Fruit fly (Drosophila melanogaster): Measurements from ENCODE around the gene SLIRP1.

SLIRP1 gene

dm6 chrX:21281039-21281911 is 37.8 kb downstream of the SLIRP1 start, which contains the start of gene Mnr (continued):
- no peak for TF ChIP-seq Hr78 (GFP tag; optimal IDR thresholded peaks at IDR 0.05)
- no peak for TF ChIP-seq Atf6 (GFP tag; IDR thresholded peaks at IDR 0.05)
- no peak for TF ChIP-seq tin (GFP tag; optimal IDR thresholded peaks at IDR 0.05)
- no peak for TF ChIP-seq salm (tag; optimal IDR thresholded peaks at IDR 0.05)
- TF ChIP-seq D (optimal IDR thresholded peaks at IDR 0.05): no peak
- no peak for TF ChIP-seq D (GFP tag; optimal IDR thresholded peaks at IDR 0.05)
- no peak for TF ChIP-seq CG12299 (tag; optimal IDR thresholded peaks at IDR 0.05)
- peak; percentile 66; the same call in 2 of the 3 replicates for TF ChIP-seq ci (GFP tag; IDR thresholded peaks at IDR 0.05)
- no peak for TF ChIP-seq dimm (GFP tag; IDR thresholded peaks at IDR 0.05)
- TF ChIP-seq Ssrp (tag; optimal IDR thresholded peaks at IDR 0.05): no peak
- no peak for TF ChIP-seq toy (GFP tag; IDR thresholded peaks at IDR 0.05)
- peak; percentile 11 for TF ChIP-seq Max (GFP tag; optimal IDR thresholded peaks at IDR 0.05)
- TF ChIP-seq rib (GFP tag; IDR thresholded peaks at IDR 0.05): peak; percentile 73
- 0 out of 2 replicates have a peak, but pooled peaks have one; percentile 24 for TF ChIP-seq ato (GFP tag; IDR thresholded peaks at IDR 0.05; ENCODE audit: partially characterized antibody)
- no peak for TF ChIP-seq Sox102F (GFP tag; optimal IDR thresholded peaks at IDR 0.05)
- TF ChIP-seq CG9215 (GFP tag; IDR thresholded peaks at IDR 0.05): no peak; the same call in 1 of the 2 replicates
- TF ChIP-seq pho (GFP tag; optimal IDR thresholded peaks at IDR 0.05): no peak
- TF ChIP-seq CG12155 (GFP tag; optimal IDR thresholded peaks at IDR 0.05): no peak
- peak; percentile 54; the same call in 1 of the 2 replicates for TF ChIP-seq bbx (GFP tag; IDR thresholded peaks at IDR 0.05; ENCODE audit: partially characterized antibody)
- TF ChIP-seq Rfx (GFP tag; IDR thresholded peaks at IDR 0.05): 0 out of 2 replicates have a peak, but pooled peaks have one; percentile 20
- no peak for TF ChIP-seq Meics (GFP tag; optimal IDR thresholded peaks at IDR 0.05)
- peak; percentile 2 for TF ChIP-seq az2 (GFP tag; optimal IDR thresholded peaks at IDR 0.05)
- TF ChIP-seq inv (GFP tag; IDR thresholded peaks at IDR 0.05; ENCODE audit: partially characterized antibody): no peak
- no peak; the same call in 1 of the 2 replicates for TF ChIP-seq amos (GFP tag; IDR thresholded peaks at IDR 0.05; ENCODE audit: partially characterized antibody)
- no peak; the same call in 1 of the 2 replicates for TF ChIP-seq chm (GFP tag; IDR thresholded peaks at IDR 0.05)
- TF ChIP-seq fru (optimal IDR thresholded peaks at IDR 0.05): no peak
- no peak for TF ChIP-seq Bteb2 (GFP tag; optimal IDR thresholded peaks at IDR 0.05)
- peak; percentile 75 for TF ChIP-seq Med (GFP tag)
- peak; percentile 36; the same call in 1 of the 2 replicates for TF ChIP-seq seq (GFP tag; IDR thresholded peaks at IDR 0.05)
- no peak for TF ChIP-seq gce (GFP tag; IDR thresholded peaks at IDR 0.05)
- peak; percentile 82 for TF ChIP-seq sens (GFP tag)
- no peak for TF ChIP-seq Hsf (GFP tag; optimal IDR thresholded peaks at IDR 0.05)
- TF ChIP-seq klu (GFP tag; IDR thresholded peaks at IDR 0.05): no peak
- TF ChIP-seq CG17568 (GFP tag; optimal IDR thresholded peaks at IDR 0.05): no peak
- TF ChIP-seq CG16863 (GFP tag; optimal IDR thresholded peaks at IDR 0.05): no peak
- TF ChIP-seq CG10147 (GFP tag; optimal IDR thresholded peaks at IDR 0.05): no peak
- TF ChIP-seq Gug (GFP tag; IDR thresholded peaks at IDR 0.05): no peak
- no peak for TF ChIP-seq Ada2b (GFP tag; IDR thresholded peaks at IDR 0.05)
- TF ChIP-seq CG17612 (GFP tag; IDR thresholded peaks at IDR 0.05): no peak
- no peak for TF ChIP-seq CG9876 (GFP tag; optimal IDR thresholded peaks at IDR 0.05)
- peak; percentile 6 for TF ChIP-seq oc (tag; optimal IDR thresholded peaks at IDR 0.05)
- no peak for TF ChIP-seq Awh (GFP tag; IDR thresholded peaks at IDR 0.05)
- peak; percentile 99 for TF ChIP-seq chinmo (GFP tag; IDR thresholded peaks at IDR 0.05; ENCODE audit: partially characterized antibody)
- peak; percentile 62 for TF ChIP-seq da (GFP tag; optimal IDR thresholded peaks at IDR 0.05)
- TF ChIP-seq HLHmδ (GFP tag; optimal IDR thresholded peaks at IDR 0.05): no peak
- no peak for TF ChIP-seq NC2β (GFP tag; optimal IDR thresholded peaks at IDR 0.05)
- no peak for TF ChIP-seq E2f1 (GFP tag; IDR thresholded peaks at IDR 0.05)
- no peak for TF ChIP-seq CG2120 (GFP tag; optimal IDR thresholded peaks at IDR 0.05)
- no peak for TF ChIP-seq CG14710 (tag; optimal IDR thresholded peaks at IDR 0.05)
- no peak for TF ChIP-seq her (GFP tag; optimal IDR thresholded peaks at IDR 0.05)

Data from whole organism, embryonic.